Fruit fly (Drosophila melanogaster): Measurements from ENCODE around the gene CG42740.

Gene CG42740

dm6 chr3R:30389096-30389495 lies 33.7 kb downstream of the CG42740 start:
- TF ChIP-seq gl (tag; optimal IDR thresholded peaks at IDR 0.05) (no peak), Pif1A (GFP tag; optimal IDR thresholded peaks at IDR 0.05) (no peak), CG10348 (GFP tag; IDR thresholded peaks at IDR 0.05) (no peak), CG13204 (GFP tag; optimal IDR thresholded peaks at IDR 0.05) (no peak), CG14655 (GFP tag; optimal IDR thresholded peaks at IDR 0.05) (no peak), CG32121 (GFP tag; IDR thresholded peaks at IDR 0.05) (no peak), Ets98B (GFP tag; IDR thresholded peaks at IDR 0.05) (no peak), CG12605 (GFP tag; IDR thresholded peaks at IDR 0.05) (no peak), EcR (GFP tag; optimal IDR thresholded peaks at IDR 0.05) (no peak), CG4496 (GFP tag; IDR thresholded peaks at IDR 0.05) (no peak), fd96Ca (GFP tag; IDR thresholded peaks at IDR 0.05) (no peak), CG8301 (tag; optimal IDR thresholded peaks at IDR 0.05) (no peak), D1 (tag; optimal IDR thresholded peaks at IDR 0.05) (no peak), CG17806 (tag; optimal IDR thresholded peaks at IDR 0.05) (no peak), CG15710 (tag; optimal IDR thresholded peaks at IDR 0.05) (no peak), rn (GFP tag; IDR thresholded peaks at IDR 0.05) (no peak), Pif1B (GFP tag; optimal IDR thresholded peaks at IDR 0.05) (no peak), CG9948 (tag; optimal IDR thresholded peaks at IDR 0.05) (no peak)

- TF ChIP-seq Pif1B (GFP tag; optimal IDR thresholded peaks at IDR 0.05) (peak; percentile 86), CG8301 (tag; optimal IDR thresholded peaks at IDR 0.05) (peak; percentile 96), CG13204 (GFP tag; optimal IDR thresholded peaks at IDR 0.05) (peak; percentile 87), CG15710 (tag; optimal IDR thresholded peaks at IDR 0.05) (peak; percentile 95), CG32121 (GFP tag; IDR thresholded peaks at IDR 0.05) (peak; percentile 86), gl (tag; optimal IDR thresholded peaks at IDR 0.05) (peak; percentile 80), Ets98B (GFP tag; IDR thresholded peaks at IDR 0.05) (no peak; the same call in 1 of the 2 replicates), CG8159 (tag; optimal IDR thresholded peaks at IDR 0.05) (peak; percentile 97), CG34367 (tag; optimal IDR thresholded peaks at IDR 0.05) (peak; percentile 92), rn (GFP tag; IDR thresholded peaks at IDR 0.05) (peak; percentile 72; the same call in 1 of the 2 replicates), Pif1A (GFP tag; optimal IDR thresholded peaks at IDR 0.05) (peak; percentile 93), CG14655 (GFP tag; optimal IDR thresholded peaks at IDR 0.05) (peak; percentile 99), CG10348 (GFP tag; IDR thresholded peaks at IDR 0.05) (peak; percentile 70), CG12605 (GFP tag; IDR thresholded peaks at IDR 0.05) (peak; percentile 59), CG9948 (tag; optimal IDR thresholded peaks at IDR 0.05) (peak; percentile 94), CG17806 (tag; optimal IDR thresholded peaks at IDR 0.05) (peak; percentile 83), Snoo (tag; optimal IDR thresholded peaks at IDR 0.05) (peak; percentile 97), EcR (GFP tag; optimal IDR thresholded peaks at IDR 0.05) (peak; percentile 9), D1 (tag; optimal IDR thresholded peaks at IDR 0.05) (peak; percentile 88), fd96Ca (GFP tag; IDR thresholded peaks at IDR 0.05) (peak; percentile 93), CG4496 (GFP tag; IDR thresholded peaks at IDR 0.05) (peak; percentile 89)
Observed at dm6 chr3R:30388215-30388871, 34.4 kb downstream of the CG42740 start.

DNA sequence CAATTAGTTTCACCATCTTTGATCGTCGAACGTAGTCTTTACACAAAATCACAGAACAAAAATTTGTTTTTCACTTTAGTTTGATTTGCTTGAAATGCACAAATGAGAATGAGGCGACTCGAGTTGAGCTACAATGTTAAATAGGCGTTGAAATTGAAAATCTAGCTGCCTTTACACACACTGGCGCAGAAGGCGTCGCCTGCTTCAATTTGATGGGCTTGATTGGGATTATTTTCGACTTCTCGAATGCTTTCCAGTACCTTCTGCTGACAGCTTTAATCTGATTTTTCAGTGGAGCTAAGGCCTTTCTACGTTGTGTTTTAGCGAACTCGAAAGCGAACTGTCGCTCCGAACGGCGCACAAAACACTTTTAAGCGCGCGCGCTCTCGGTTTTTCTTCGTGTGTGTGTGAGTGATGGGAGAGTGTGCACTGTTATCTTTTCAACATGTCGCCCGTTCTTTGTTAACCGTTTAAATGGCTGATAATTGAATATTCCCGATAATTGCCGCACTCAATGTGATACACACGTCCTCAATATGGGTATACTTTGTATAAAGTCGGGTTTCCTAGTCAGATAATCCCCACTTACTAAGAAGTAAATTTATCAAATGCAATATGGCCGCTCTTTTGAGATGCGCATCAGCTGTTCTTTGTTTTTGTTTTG lies 35.1 kb downstream of the CG42740 start, which contains the start of the genes Fer2LCH and Fer1HCH:
Fer2LCH (plus strand) TSS at position 290 of the 664 bp plus-strand sequence.
Fer1HCH (minus strand) TSS at position 664 of the 664 bp plus-strand sequence.
- TF ChIP-seq CG17806 (tag; optimal IDR thresholded peaks at IDR 0.05): no peak
- TF ChIP-seq Snoo (tag; optimal IDR thresholded peaks at IDR 0.05): no peak
- no peak for TF ChIP-seq CG34367 (tag; optimal IDR thresholded peaks at IDR 0.05)
- TF ChIP-seq CG4496 (GFP tag; IDR thresholded peaks at IDR 0.05): peak; percentile 44; the same call in 1 of the 3 replicates
- TF ChIP-seq CG9948 (tag; optimal IDR thresholded peaks at IDR 0.05): no peak
- 0 out of 2 replicates have a peak, but pooled peaks have one; percentile 6 for TF ChIP-seq CG12605 (GFP tag; IDR thresholded peaks at IDR 0.05)
- TF ChIP-seq Ets98B (GFP tag; IDR thresholded peaks at IDR 0.05): peak; percentile 17; the same call in 1 of the 2 replicates

- TF ChIP-seq CG17806 (tag; optimal IDR thresholded peaks at IDR 0.05): no peak
- TF ChIP-seq CG8301 (tag; optimal IDR thresholded peaks at IDR 0.05): no peak
- no peak for TF ChIP-seq CG13204 (GFP tag; optimal IDR thresholded peaks at IDR 0.05)
- peak; percentile 15 for TF ChIP-seq CG8159 (tag; optimal IDR thresholded peaks at IDR 0.05)
- TF ChIP-seq CG4496 (GFP tag; IDR thresholded peaks at IDR 0.05): peak; percentile 89
- TF ChIP-seq Snoo (tag; optimal IDR thresholded peaks at IDR 0.05): no peak
- no peak for TF ChIP-seq CG10348 (GFP tag; IDR thresholded peaks at IDR 0.05)
- no peak for TF ChIP-seq CG14655 (GFP tag; optimal IDR thresholded peaks at IDR 0.05)
- TF ChIP-seq rn (GFP tag; IDR thresholded peaks at IDR 0.05): no peak
- TF ChIP-seq fd96Ca (GFP tag; IDR thresholded peaks at IDR 0.05): no peak
- TF ChIP-seq CG9948 (tag; optimal IDR thresholded peaks at IDR 0.05): no peak
- peak; percentile 34 for TF ChIP-seq Pif1A (GFP tag; optimal IDR thresholded peaks at IDR 0.05)
- TF ChIP-seq CG15710 (tag; optimal IDR thresholded peaks at IDR 0.05): no peak
- TF ChIP-seq Ets98B (GFP tag; IDR thresholded peaks at IDR 0.05): peak; percentile 46
- no peak for TF ChIP-seq D1 (tag; optimal IDR thresholded peaks at IDR 0.05)
- no peak; the same call in 1 of the 2 replicates for TF ChIP-seq CG12605 (GFP tag; IDR thresholded peaks at IDR 0.05)
- no peak for TF ChIP-seq CG34367 (tag; optimal IDR thresholded peaks at IDR 0.05)
- peak; percentile 35 for TF ChIP-seq EcR (GFP tag; optimal IDR thresholded peaks at IDR 0.05)
- peak; percentile 55 for TF ChIP-seq Pif1B (GFP tag; optimal IDR thresholded peaks at IDR 0.05)
- TF ChIP-seq CG32121 (GFP tag; IDR thresholded peaks at IDR 0.05): no peak
- no peak for TF ChIP-seq gl (tag; optimal IDR thresholded peaks at IDR 0.05)
Observed at dm6 chr3R:30386759-30387437, 35.9 kb downstream of the CG42740 start.

- TF ChIP-seq CG10348 (GFP tag; IDR thresholded peaks at IDR 0.05): no peak
- TF ChIP-seq CG4496 (GFP tag; IDR thresholded peaks at IDR 0.05): no peak
- no peak for TF ChIP-seq Snoo (tag; optimal IDR thresholded peaks at IDR 0.05)
- no peak for TF ChIP-seq CG9948 (tag; optimal IDR thresholded peaks at IDR 0.05)
- no peak for TF ChIP-seq Ets98B (GFP tag; IDR thresholded peaks at IDR 0.05)
- no peak for TF ChIP-seq Pif1A (GFP tag; optimal IDR thresholded peaks at IDR 0.05)
- TF ChIP-seq Pif1B (GFP tag; optimal IDR thresholded peaks at IDR 0.05): no peak
- TF ChIP-seq fd96Ca (GFP tag; IDR thresholded peaks at IDR 0.05): no peak
- TF ChIP-seq CG15710 (tag; optimal IDR thresholded peaks at IDR 0.05): no peak
- no peak for TF ChIP-seq D1 (tag; optimal IDR thresholded peaks at IDR 0.05)
- TF ChIP-seq gl (tag; optimal IDR thresholded peaks at IDR 0.05): no peak
- no peak for TF ChIP-seq EcR (GFP tag; optimal IDR thresholded peaks at IDR 0.05)
- no peak for TF ChIP-seq CG13204 (GFP tag; optimal IDR thresholded peaks at IDR 0.05)
- TF ChIP-seq CG14655 (GFP tag; optimal IDR thresholded peaks at IDR 0.05): no peak
- no peak for TF ChIP-seq CG32121 (GFP tag; IDR thresholded peaks at IDR 0.05)
- TF ChIP-seq CG12605 (GFP tag; IDR thresholded peaks at IDR 0.05): no peak
- TF ChIP-seq CG8301 (tag; optimal IDR thresholded peaks at IDR 0.05): no peak
- no peak for TF ChIP-seq CG17806 (tag; optimal IDR thresholded peaks at IDR 0.05)
- no peak for TF ChIP-seq rn (GFP tag; IDR thresholded peaks at IDR 0.05)
- TF ChIP-seq CG8159 (tag; optimal IDR thresholded peaks at IDR 0.05): no peak
Observed at dm6 chr3R:30385531-30385930, 37.2 kb downstream of the CG42740 start.

Measured in whole organism, pupa.